Worm (Caenorhabditis elegans): Measurements from ENCODE around the gene mcm-2.

DNA sequence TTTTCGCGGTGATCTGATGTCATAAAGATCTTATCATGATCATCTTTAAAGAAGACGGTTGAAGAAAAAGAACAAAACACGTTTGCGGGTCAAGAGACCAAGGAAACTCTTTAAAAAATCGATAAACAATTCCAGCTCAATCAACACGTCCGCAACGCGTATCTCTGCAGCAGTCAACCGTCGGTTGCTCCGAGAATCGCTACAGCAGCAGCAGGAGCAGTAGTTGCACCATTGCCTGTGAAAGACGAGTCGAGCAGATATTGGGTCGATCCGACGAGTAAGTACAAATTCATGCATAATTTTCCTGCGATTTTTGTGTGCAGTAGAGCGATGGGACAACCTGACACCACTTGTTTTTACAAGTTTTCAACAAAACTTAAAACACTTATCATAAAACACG, 48.1 kb upstream of the mcm-2 start:
- no peak for TF ChIP-seq dao-5 (tag; optimal IDR thresholded peaks at IDR 0.05)
- no peak for TF ChIP-seq him-1 (tag; optimal IDR thresholded peaks at IDR 0.05)
- no peak for TF ChIP-seq W03F9.2 (tag; optimal IDR thresholded peaks at IDR 0.05)
